Worm (Caenorhabditis elegans) whole organism, L4/young adult: Measurements from ENCODE around the gene srz-37.

Source experiments
- W03F9.2 ChIP-seq: fragments of 150-350 bp; optimal IDR thresholded peaks from 2 replicates; lab custom pipeline; 2014; ENCODE audit warnings: missing biosample characterization, missing genetic modification characterization
- dao-5 ChIP-seq: sonication (generic microtip); optimal IDR thresholded peaks from 2 replicates; lab custom pipeline; 2016; ENCODE audit warnings: missing genotype, missing genetic modification characterization, moderate library complexity, missing compliant biosample characterization
- him-1 ChIP-seq: sonication (generic microtip); optimal IDR thresholded peaks from 2 replicates; lab custom pipeline; 2016; ENCODE audit warnings: missing genotype, missing genetic modification reagents, missing genetic modification characterization, missing compliant biosample characterization

DNA sequence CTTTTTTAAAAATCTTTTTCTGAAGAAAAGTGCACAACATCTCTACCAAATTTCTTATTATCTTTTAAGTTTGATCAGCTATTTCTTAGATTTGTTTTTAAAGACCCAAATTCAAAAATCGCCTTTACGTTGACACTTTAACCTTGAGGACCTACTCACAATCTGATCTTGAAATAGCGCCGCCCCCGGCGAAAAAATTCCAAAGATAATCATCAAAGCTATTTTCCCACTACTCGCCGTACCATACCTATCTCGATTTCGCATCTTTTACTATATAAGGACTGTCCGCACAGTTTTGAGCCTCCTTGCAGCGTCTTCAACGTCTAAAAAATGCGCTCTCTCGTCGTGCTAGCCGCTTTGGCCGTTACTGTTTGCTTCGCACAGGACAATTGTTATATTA is 40.8 kb downstream of the srz-37 start, which contains the start of gene grd-10:
- TF ChIP-seq dao-5 (no peak), him-1 (tag; lab: Kevin White, UChicago) (no peak), W03F9.2 (tag; lab: Kevin White, UChicago) (no peak)
